Worm (Caenorhabditis elegans) whole organism, L4 larva: ENCODE data around the gene sdz-4.
A peak's percentile ranks its signal among the peaks of the same experiment; 100 is the strongest.
"Not testable (repeated sequence)": the region's sequence is repeated elsewhere in the genome, so short reads cannot be mapped to it uniquely, and the experiment has no call there.

Experiments used
- Y5F2A.4 ChIP-seq: fragments of 200-800 bp; sonication (Bioruptor generic); optimal IDR thresholded peaks from 2 replicates; lab custom pipeline; 2018; ENCODE audit warnings: mild to moderate bottlenecking, missing genetic modification characterization, missing compliant biosample characterization
- ZK546.5 ChIP-seq, 2 experiments: sonication (generic microtip); optimal IDR thresholded peaks; 2 replicates each; lab custom pipeline; 2017; ENCODE audit warnings: missing biosample characterization in 2 of 2, missing genetic modification characterization in 2 of 2
- ceh-20 ChIP-seq: fragments of 200-800 bp; sonication (Bioruptor generic); IDR thresholded peaks from 2 replicates; pipeline ENCODE4 v1.3.6; 2022; ENCODE audit warnings: missing genetic modification reagents, missing genetic modification characterization, missing compliant biosample characterization
- dpl-1 ChIP-seq: fragments of 150-350 bp; optimal IDR thresholded peaks from 2 replicates; lab custom pipeline; 2014; ENCODE audit warnings: missing biosample characterization, missing genetic modification reagents, missing genetic modification characterization
- hlh-11 ChIP-seq: fragments of 200-800 bp; sonication (Bioruptor generic); optimal IDR thresholded peaks from 2 replicates; lab custom pipeline; 2018; ENCODE audit warnings: mild to moderate bottlenecking, missing genetic modification characterization, missing compliant biosample characterization
- lsy-2 ChIP-seq, 2 experiments: fragments of 150-350 bp in 1 of 2; sonication (generic microtip) in 1 of 2; optimal IDR thresholded peaks; 2 replicates each; lab custom pipeline; 2014 to 2017; ENCODE audit warnings: missing biosample characterization in 2 of 2, missing genetic modification characterization in 2 of 2
- nhr-11 ChIP-seq: fragments of 150-350 bp; optimal IDR thresholded peaks from 2 replicates; lab custom pipeline; 2014; ENCODE audit warnings: missing biosample characterization, missing genetic modification characterization
- nhr-25 ChIP-seq: sonication (generic microtip); optimal IDR thresholded peaks from 2 replicates; lab custom pipeline; 2017; ENCODE audit warnings: missing genetic modification characterization, mild to moderate bottlenecking, missing compliant biosample characterization, antibody characterized with exemption, moderate library complexity, borderline replicate concordance; ENCODE audit not compliant: insufficient read depth
- nhr-28 ChIP-seq: fragments of 150-350 bp; optimal IDR thresholded peaks from 2 replicates; lab custom pipeline; 2014; ENCODE audit warnings: missing biosample characterization, missing genetic modification characterization
- tra-1 ChIP-seq: fragments of 200-800 bp; sonication (Bioruptor generic); IDR thresholded peaks from 2 replicates; pipeline ENCODE4 v1.3.6; 2022; ENCODE audit warnings: missing genetic modification reagents, missing genetic modification characterization, missing compliant biosample characterization

DNA sequence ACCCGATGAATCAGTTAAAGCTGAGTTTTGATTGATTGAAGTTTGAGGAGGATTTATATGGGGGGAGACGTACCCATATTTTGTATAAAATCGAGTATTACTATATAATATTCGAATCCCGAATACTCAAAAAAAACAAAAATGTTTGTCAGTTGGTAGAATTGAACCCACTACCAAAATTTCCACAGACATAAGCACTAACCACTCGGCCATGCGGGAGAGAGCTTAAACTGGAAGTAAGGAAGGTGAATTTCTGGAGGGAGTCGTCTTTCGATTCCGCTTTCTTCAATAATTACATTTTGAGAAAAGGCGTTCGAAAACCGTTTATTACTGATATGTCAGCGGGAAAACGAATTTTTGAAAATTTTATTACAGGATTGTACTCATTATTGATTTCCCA, 18.4 kb downstream of the sdz-4 start:
- not testable (repeated sequence) for TF ChIP-seq Y5F2A.4; lsy-2 (tag; optimal IDR thresholded peaks at IDR 0.05; lab: Kevin White, UChicago); ceh-20 (GFP tag; lab: Robert Waterston, UW); nhr-11; nhr-28; ZK546.5 (tag; optimal IDR thresholded peaks at IDR 0.05; lab: Kevin White, UChicago); nhr-25; hlh-11 (tag; lab: Kevin White, UChicago); dpl-1 (GFP tag; lab: Kevin White, UChicago)
- TF ChIP-seq tra-1 (GFP tag; lab: Robert Waterston, UW) = 0 out of 2 replicates have a peak, but pooled peaks have one; percentile 18
